Fruit fly (Drosophila melanogaster) Kc167 (cell line): Measurements from ENCODE around the gene Ythdf.

Experiments
- Myc ChIP-seq: fragments of >200 bp; optimal IDR thresholded peaks from 2 replicates; lab custom pipeline; 2017; ENCODE audit warnings: missing external identifiers
- Sin3A ChIP-seq: fragments of >200 bp; optimal IDR thresholded peaks from 2 replicates; lab custom pipeline; 2018; ENCODE audit warnings: missing external identifiers
- h ChIP-seq: fragments of >200 bp; optimal IDR thresholded peaks from 3 replicates; lab custom pipeline; 2018; ENCODE audit warnings: missing external identifiers
- insv ChIP-seq: fragments of >200 bp; optimal IDR thresholded peaks from 3 replicates; lab custom pipeline; 2018; ENCODE audit warnings: missing external identifiers
- psq ChIP-seq: fragments of >200 bp; optimal IDR thresholded peaks from 2 replicates; lab custom pipeline; 2017; ENCODE audit warnings: missing external identifiers
- ttk ChIP-seq: sonication (Bioruptor generic); optimal IDR thresholded peaks from 2 replicates; lab custom pipeline; 2017; ENCODE audit warnings: missing external identifiers

Ythdf gene

DNA sequence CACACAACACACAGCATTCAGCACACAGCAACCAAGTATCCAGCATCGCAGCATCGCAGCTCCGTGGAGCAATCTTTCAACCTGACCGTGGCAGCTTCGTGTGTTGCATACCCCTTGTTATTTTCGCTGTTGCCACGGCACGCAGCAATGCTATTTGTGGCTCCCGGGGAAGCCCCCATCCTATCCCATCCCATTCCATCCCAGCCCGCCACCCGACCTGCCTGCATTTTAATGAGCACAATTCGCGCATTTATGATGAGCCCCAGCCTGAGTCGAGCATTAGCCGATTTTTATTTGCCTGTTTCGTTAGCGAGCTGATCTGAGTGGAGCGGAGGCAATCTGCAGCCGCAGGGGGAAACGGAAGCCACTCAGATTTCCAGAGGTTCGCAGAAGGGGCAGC lies 39.5 kb downstream of the Ythdf start:
- no peak for TF ChIP-seq Myc (lab: Kevin White, UChicago)
- TF ChIP-seq ttk (lab: Kevin White, UChicago) = no peak
- no peak for TF ChIP-seq psq
- no peak for TF ChIP-seq h (lab: Kevin White, UChicago)
- TF ChIP-seq insv (lab: Kevin White, UChicago) = no peak
- no peak for TF ChIP-seq Sin3A (lab: Kevin White, UChicago)

DNA sequence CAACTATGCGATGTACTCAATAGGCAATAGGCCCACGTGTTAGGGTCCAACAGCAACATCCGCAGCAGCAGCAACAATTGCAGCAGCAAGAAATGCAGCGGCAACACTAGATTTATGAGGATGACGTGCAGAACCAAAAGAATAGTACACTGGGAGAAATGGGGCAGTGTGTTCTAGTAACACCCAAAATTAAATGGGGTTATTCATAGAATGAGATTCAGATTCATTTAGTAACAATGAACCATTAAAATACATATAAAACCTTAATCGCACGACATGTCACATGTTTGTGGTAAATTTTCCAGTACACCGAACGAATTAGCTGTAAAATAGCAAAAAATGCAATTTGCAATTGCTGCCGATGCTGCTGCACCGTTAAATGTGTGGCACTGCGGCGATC lies 41.8 kb downstream of the Ythdf start:
- TF ChIP-seq insv (lab: Kevin White, UChicago) = no peak
- TF ChIP-seq h (lab: Kevin White, UChicago) = no peak
- TF ChIP-seq Myc (lab: Kevin White, UChicago) = no peak

DNA sequence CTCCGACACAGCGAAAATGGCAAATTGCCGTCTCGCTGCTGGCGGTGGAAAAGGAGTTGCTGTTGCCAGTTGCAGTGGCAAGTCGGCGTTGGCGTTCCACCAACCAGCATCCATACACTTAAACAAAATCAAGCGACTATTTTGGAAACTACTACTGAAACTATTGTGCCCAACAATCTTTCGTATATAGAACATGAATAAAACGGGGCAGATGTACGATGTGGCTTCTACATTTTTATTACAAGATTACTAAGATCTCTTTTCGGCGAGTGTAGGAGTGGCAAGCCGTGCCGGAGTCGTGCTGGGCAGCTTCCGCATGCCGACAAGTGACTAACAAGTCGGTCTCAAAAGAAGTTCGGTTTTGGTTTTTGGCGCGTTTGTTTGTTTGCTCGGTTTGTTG lies 42.5 kb downstream of the Ythdf start:
- TF ChIP-seq h (lab: Kevin White, UChicago) (no peak), Sin3A (lab: Kevin White, UChicago) (no peak), ttk (lab: Kevin White, UChicago) (no peak), Myc (lab: Kevin White, UChicago) (no peak), psq (no peak), insv (lab: Kevin White, UChicago) (no peak)

DNA sequence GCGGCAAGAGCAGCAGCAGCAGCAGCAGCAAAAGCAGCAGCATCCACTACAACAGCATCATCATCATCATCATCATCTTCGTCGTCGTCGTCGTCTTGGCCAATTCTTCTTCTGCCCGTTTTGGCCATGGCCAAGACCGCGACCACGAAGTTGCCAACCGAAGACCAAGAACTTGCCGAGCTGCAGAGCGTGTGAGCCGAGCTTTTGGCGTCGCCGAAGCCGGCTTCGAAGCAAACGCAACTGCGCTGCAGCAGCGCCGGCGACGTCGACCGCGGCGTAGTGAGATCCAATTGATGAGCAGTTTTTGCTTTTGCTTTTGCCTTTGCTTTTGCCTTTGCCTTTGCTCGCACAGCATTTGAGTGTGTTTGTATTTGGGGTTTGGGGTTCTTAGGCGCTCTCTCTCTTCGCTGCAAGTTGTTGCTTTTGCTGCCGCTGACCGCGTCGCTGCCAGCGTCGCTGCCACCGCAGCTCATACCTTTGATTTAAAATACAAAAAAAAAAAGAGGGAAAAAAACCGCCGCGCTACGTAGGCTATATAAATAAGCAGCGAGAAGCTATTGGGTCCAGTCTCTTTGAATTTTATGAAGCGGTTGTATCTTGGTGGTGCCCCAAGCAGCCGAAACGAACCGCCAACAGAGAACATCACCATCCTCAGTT lies 53.9 kb downstream of the Ythdf start:
- TF ChIP-seq Sin3A (lab: Kevin White, UChicago) = no peak
- TF ChIP-seq insv (lab: Kevin White, UChicago) = no peak
- TF ChIP-seq psq = no peak
- no peak for TF ChIP-seq h (lab: Kevin White, UChicago)
- no peak for TF ChIP-seq Myc (lab: Kevin White, UChicago)
- no peak for TF ChIP-seq ttk (lab: Kevin White, UChicago)
